Worm (Caenorhabditis elegans) whole organism, late embryonic: ENCODE data around the gene F31E3.2.
A peak's percentile ranks its signal among the peaks of the same experiment; 100 is the strongest.

Experiments
- C08G9.2 ChIP-seq: sonication (generic microtip); optimal IDR thresholded peaks from 2 replicates; lab custom pipeline; 2016; ENCODE audit warnings: mild to moderate bottlenecking, missing genetic modification characterization, moderate library complexity, missing compliant biosample characterization
- F13H6.1 ChIP-seq: sonication (generic microtip); optimal IDR thresholded peaks from 2 replicates; lab custom pipeline; 2016; ENCODE audit warnings: missing genetic modification characterization, missing compliant biosample characterization
- K09A11.1 ChIP-seq: sonication (generic microtip); optimal IDR thresholded peaks from 2 replicates; lab custom pipeline; 2017; ENCODE audit warnings: antibody characterized with exemption, mild to moderate bottlenecking, missing genetic modification characterization, missing compliant biosample characterization; ENCODE audit not compliant: insufficient read depth
- T23F11.4 ChIP-seq: fragments of 200-800 bp; sonication (Bioruptor generic); optimal IDR thresholded peaks from 2 replicates; lab custom pipeline; 2018; ENCODE audit warnings: mild to moderate bottlenecking, missing genetic modification characterization, missing compliant biosample characterization
- Y22D7AL.16 ChIP-seq: sonication (generic microtip); optimal IDR thresholded peaks from 2 replicates; lab custom pipeline; 2016; ENCODE audit warnings: missing genetic modification characterization, missing compliant biosample characterization
- ceh-18 ChIP-seq: sonication (generic microtip); optimal IDR thresholded peaks from 2 replicates; lab custom pipeline; 2016; ENCODE audit warnings: missing genetic modification characterization, missing compliant biosample characterization
- ceh-19 ChIP-seq: fragments of 200-800 bp; sonication (Bioruptor generic); optimal IDR thresholded peaks from 2 replicates; lab custom pipeline; 2018; ENCODE audit warnings: mild to moderate bottlenecking, missing genetic modification characterization, missing compliant biosample characterization
- ceh-24 ChIP-seq: sonication (generic microtip); optimal IDR thresholded peaks from 2 replicates; lab custom pipeline; 2016; ENCODE audit warnings: mild to moderate bottlenecking, missing genetic modification characterization, missing compliant biosample characterization
- ceh-31 ChIP-seq: sonication (generic microtip); optimal IDR thresholded peaks from 2 replicates; lab custom pipeline; 2016; ENCODE audit warnings: missing genetic modification characterization, missing compliant biosample characterization
- ceh-45 ChIP-seq: fragments of 200-800 bp; sonication (Bioruptor generic); IDR thresholded peaks from 2 replicates; pipeline ENCODE4 v1.3.6; 2022; ENCODE audit warnings: missing genetic modification reagents, missing genetic modification characterization, missing compliant biosample characterization
- ceh-48 ChIP-seq: sonication (generic microtip); optimal IDR thresholded peaks from 2 replicates; lab custom pipeline; 2016; ENCODE audit warnings: missing genetic modification characterization, inconsistent platforms, missing compliant biosample characterization
- ceh-6 ChIP-seq: fragments of 200-800 bp; sonication (Bioruptor generic); optimal IDR thresholded peaks from 2 replicates; lab custom pipeline; 2018; ENCODE audit warnings: mild to moderate bottlenecking, missing genetic modification characterization, missing compliant biosample characterization
- ceh-9 ChIP-seq: sonication (generic microtip); optimal IDR thresholded peaks from 2 replicates; lab custom pipeline; 2016; ENCODE audit warnings: mild to moderate bottlenecking, missing genetic modification characterization, inconsistent platforms, missing compliant biosample characterization
- che-1 ChIP-seq: sonication (generic microtip); optimal IDR thresholded peaks from 2 replicates; lab custom pipeline; 2016; ENCODE audit warnings: mild to moderate bottlenecking, missing genetic modification characterization, missing compliant biosample characterization
- dmd-4 ChIP-seq: sonication (generic microtip); optimal IDR thresholded peaks from 2 replicates; lab custom pipeline; 2016; ENCODE audit warnings: borderline replicate concordance, missing genetic modification characterization, missing compliant biosample characterization
- elt-2 ChIP-seq: sonication (generic microtip); optimal IDR thresholded peaks from 2 replicates; lab custom pipeline; 2016; ENCODE audit warnings: missing genetic modification reagents, missing genetic modification characterization, missing compliant biosample characterization
- elt-4 ChIP-seq: sonication (generic microtip); optimal IDR thresholded peaks from 2 replicates; lab custom pipeline; 2016; ENCODE audit warnings: missing genetic modification characterization, missing compliant biosample characterization
- eyg-1 ChIP-seq: sonication (generic microtip); optimal IDR thresholded peaks from 2 replicates; lab custom pipeline; 2016; ENCODE audit warnings: missing genotype, missing genetic modification characterization, missing compliant biosample characterization
- fkh-10 ChIP-seq: fragments of 150-350 bp; optimal IDR thresholded peaks from 2 replicates; lab custom pipeline; 2014; ENCODE audit warnings: missing biosample characterization, missing genetic modification reagents, missing genetic modification characterization
- gmeb-2 ChIP-seq: sonication (generic microtip); optimal IDR thresholded peaks from 2 replicates; lab custom pipeline; 2016; ENCODE audit warnings: missing genetic modification characterization, inconsistent platforms, missing compliant biosample characterization
- hlh-30 ChIP-seq: sonication (generic microtip); optimal IDR thresholded peaks from 2 replicates; lab custom pipeline; 2017; ENCODE audit warnings: antibody characterized with exemption, missing genetic modification characterization, missing compliant biosample characterization; ENCODE audit not compliant: insufficient read depth
- hlh-8 ChIP-seq: sonication (generic microtip); optimal IDR thresholded peaks from 2 replicates; lab custom pipeline; 2016; ENCODE audit warnings: missing genotype, missing genetic modification characterization, missing compliant biosample characterization
- lin-11 ChIP-seq: fragments of 200-800 bp; sonication (Bioruptor generic); optimal IDR thresholded peaks from 2 replicates; lab custom pipeline; 2018; ENCODE audit warnings: mild to moderate bottlenecking, missing genetic modification characterization, missing compliant biosample characterization
- madf-2 ChIP-seq: sonication (generic microtip); optimal IDR thresholded peaks from 2 replicates; lab custom pipeline; 2017; ENCODE audit warnings: missing genetic modification characterization, missing compliant biosample characterization
- nhr-11 ChIP-seq: fragments of 150-350 bp; optimal IDR thresholded peaks from 2 replicates; lab custom pipeline; 2014; ENCODE audit warnings: missing biosample characterization, missing genetic modification characterization
- odd-2 ChIP-seq: sonication (generic microtip); optimal IDR thresholded peaks from 2 replicates; lab custom pipeline; 2017; ENCODE audit warnings: antibody characterized with exemption, mild to moderate bottlenecking, missing genetic modification characterization, missing compliant biosample characterization
- pag-3 ChIP-seq: sonication (generic microtip); optimal IDR thresholded peaks from 2 replicates; lab custom pipeline; 2016; ENCODE audit warnings: missing compliant biosample characterization, missing genetic modification characterization, borderline replicate concordance
- pat-9 ChIP-seq: fragments of 200-800 bp; sonication (Bioruptor generic); optimal IDR thresholded peaks from 2 replicates; lab custom pipeline; 2018; ENCODE audit warnings: mild to moderate bottlenecking, missing genetic modification characterization, moderate library complexity, missing compliant biosample characterization
- pax-1 ChIP-seq: fragments of 150-350 bp; optimal IDR thresholded peaks from 2 replicates; lab custom pipeline; 2014; ENCODE audit warnings: missing biosample characterization, missing genetic modification characterization
- pha-4 ChIP-seq: fragments of 150-350 bp; optimal IDR thresholded peaks from 2 replicates; lab custom pipeline; 2018; ENCODE audit warnings: missing biosample characterization, missing genetic modification reagents, missing genetic modification characterization
- rnt-1 ChIP-seq: sonication (generic microtip); optimal IDR thresholded peaks from 2 replicates; lab custom pipeline; 2016; ENCODE audit warnings: missing genetic modification characterization, missing compliant biosample characterization
- sdc-2 ChIP-seq: sonication (generic microtip); optimal IDR thresholded peaks from 2 replicates; lab custom pipeline; 2016; ENCODE audit warnings: missing genotype, missing genetic modification characterization, missing compliant biosample characterization
- sox-2 ChIP-seq: fragments of 200-800 bp; sonication (Bioruptor generic); IDR thresholded peaks from 2 replicates; pipeline ENCODE4 v1.3.6; 2022; ENCODE audit warnings: missing genetic modification reagents, missing genetic modification characterization, missing compliant biosample characterization
- sox-4 ChIP-seq: sonication (generic microtip); optimal IDR thresholded peaks from 2 replicates; lab custom pipeline; 2017; ENCODE audit warnings: mild to moderate bottlenecking, missing genetic modification characterization, inconsistent platforms, missing compliant biosample characterization
- syd-9 ChIP-seq: sonication (generic microtip); optimal IDR thresholded peaks from 2 replicates; lab custom pipeline; 2016; ENCODE audit warnings: mild to moderate bottlenecking, missing genetic modification characterization, moderate library complexity, missing compliant biosample characterization
- tbx-2 ChIP-seq: sonication (generic microtip); optimal IDR thresholded peaks from 2 replicates; lab custom pipeline; 2016; ENCODE audit warnings: missing genetic modification characterization, missing compliant biosample characterization
- tbx-7 ChIP-seq: sonication (generic microtip); optimal IDR thresholded peaks from 2 replicates; lab custom pipeline; 2016; ENCODE audit warnings: missing genotype, missing genetic modification characterization, missing compliant biosample characterization
- ttx-3 ChIP-seq: sonication (generic microtip); optimal IDR thresholded peaks from 2 replicates; lab custom pipeline; 2016; ENCODE audit warnings: missing genetic modification reagents, missing genetic modification characterization, missing compliant biosample characterization
- unc-55 ChIP-seq: sonication (generic microtip); optimal IDR thresholded peaks from 2 replicates; lab custom pipeline; 2017; ENCODE audit warnings: missing biosample characterization, missing genetic modification reagents, missing genetic modification characterization
- zip-5 ChIP-seq: sonication (generic microtip); optimal IDR thresholded peaks from 2 replicates; lab custom pipeline; 2016; ENCODE audit warnings: missing genetic modification characterization, missing compliant biosample characterization

The F31E3.2 gene

ce11 chrIII:6971662-6972284 is 2.0 kb upstream of the F31E3.2 start, which contains the start of the genes eef-1A.1 and rfc-4 (continued):
- TF ChIP-seq hlh-8 (tag; lab: Kevin White, UChicago) (peak; percentile 19), syd-9 (peak; percentile 42), Y22D7AL.16 (tag; lab: Kevin White, UChicago) (no peak), ttx-3 (peak; percentile 59), zip-5 (tag; lab: Kevin White, UChicago) (peak; percentile 24), tbx-7 (no peak), pha-4 (tag; lab: Kevin White, UChicago) (no peak), ceh-45 (no peak), che-1 (no peak), odd-2 (tag; lab: Kevin White, UChicago) (peak; percentile 16), eyg-1 (no peak), K09A11.1 (peak; percentile 63), nhr-11 (tag; lab: Kevin White, UChicago) (no peak), ceh-19 (GFP tag; lab: Kevin White, UChicago) (no peak), sox-4 (tag; lab: Kevin White, UChicago) (peak; percentile 36), madf-2 (tag; lab: Kevin White, UChicago) (peak; percentile 80), sdc-2 (tag; lab: Kevin White, UChicago) (peak; percentile 19), ceh-18 (tag; lab: Kevin White, UChicago) (peak; percentile 76), ceh-24 (tag; lab: Kevin White, UChicago) (no peak), pax-1 (tag; lab: Kevin White, UChicago) (peak; percentile 97), ceh-31 (tag; lab: Kevin White, UChicago) (peak; percentile 74), elt-2 (peak; percentile 71), lin-11 (tag; lab: Kevin White, UChicago) (peak; percentile 21), unc-55 (peak; percentile 95), ceh-48 (tag; lab: Kevin White, UChicago) (peak; percentile 22), tbx-2 (tag; lab: Kevin White, UChicago) (peak; percentile 66), pat-9 (tag; lab: Kevin White, UChicago) (no peak), ceh-6 (GFP tag; lab: Kevin White, UChicago) (peak; percentile 6), elt-4 (tag; lab: Kevin White, UChicago) (no peak)

DNA sequence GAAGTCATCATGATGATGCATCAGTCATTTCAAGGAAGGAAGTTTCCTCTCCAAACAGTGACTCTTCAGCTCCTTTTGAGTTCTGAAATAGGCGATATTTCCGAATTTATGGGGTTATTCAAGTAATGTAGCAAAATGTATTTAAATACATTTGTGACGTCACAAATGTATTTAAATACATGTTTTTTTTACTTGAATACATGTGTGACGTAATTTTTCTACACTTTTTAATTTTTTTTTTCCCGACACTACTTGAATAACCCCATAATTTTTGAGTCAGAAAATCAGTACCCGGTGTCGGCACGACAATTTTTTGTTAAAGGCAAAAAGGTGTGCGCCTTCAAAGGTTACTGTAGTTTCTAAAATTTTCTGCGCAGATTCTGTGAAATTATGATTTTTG is 1.2 kb downstream of the F31E3.2 start:
- TF ChIP-seq ceh-48 (tag; lab: Kevin White, UChicago) (no peak), T23F11.4 (GFP tag; lab: Kevin White, UChicago) (no peak), pag-3 (tag; lab: Kevin White, UChicago) (no peak), ceh-18 (tag; lab: Kevin White, UChicago) (no peak), pha-4 (tag; lab: Kevin White, UChicago) (no peak), dmd-4 (tag; lab: Kevin White, UChicago) (no peak), ceh-9 (no peak), fkh-10 (GFP tag; lab: Kevin White, UChicago) (no peak), K09A11.1 (no peak), C08G9.2 (tag; lab: Kevin White, UChicago) (no peak), rnt-1 (tag; lab: Kevin White, UChicago) (no peak), sox-2 (no peak), hlh-30 (no peak), gmeb-2 (tag; lab: Kevin White, UChicago) (no peak), F13H6.1 (tag; lab: Kevin White, UChicago) (no peak), pat-9 (tag; lab: Kevin White, UChicago) (no peak), ceh-19 (GFP tag; lab: Kevin White, UChicago) (no peak), ttx-3 (no peak), sdc-2 (tag; lab: Kevin White, UChicago) (no peak)
